Worm (Caenorhabditis elegans) whole organism, early embryonic: ENCODE data around the gene npr-19.

Source experiments
- B0310.2 ChIP-seq: sonication (generic microtip); optimal IDR thresholded peaks from 2 replicates; lab custom pipeline; 2016; ENCODE audit warnings: mild to moderate bottlenecking, missing genetic modification characterization, missing compliant biosample characterization
- F13C5.2 ChIP-seq: sonication (generic microtip); optimal IDR thresholded peaks from 2 replicates; lab custom pipeline; 2017; ENCODE audit warnings: mild to moderate bottlenecking, missing genetic modification characterization, inconsistent platforms, missing compliant biosample characterization
- ama-1 ChIP-seq: fragments of 150-350 bp; optimal IDR thresholded peaks from 2 replicates; lab custom pipeline; 2014
- ceh-36 ChIP-seq: sonication (generic microtip); optimal IDR thresholded peaks from 2 replicates; lab custom pipeline; 2016; ENCODE audit warnings: missing genetic modification characterization, inconsistent platforms, missing compliant biosample characterization
- flt-1 ChIP-seq: fragments of 200-800 bp; sonication (Bioruptor generic); IDR thresholded peaks from 2 replicates; pipeline ENCODE4 v1.3.6; 2022; ENCODE audit warnings: missing genetic modification characterization, missing compliant biosample characterization
- hmbx-1 ChIP-seq: sonication (generic microtip); optimal IDR thresholded peaks from 2 replicates; lab custom pipeline; 2016; ENCODE audit warnings: mild to moderate bottlenecking, missing genetic modification characterization, missing compliant biosample characterization
- hmg-4 ChIP-seq: fragments of 200-800 bp; sonication (Bioruptor generic); optimal IDR thresholded peaks from 2 replicates; lab custom pipeline; 2018; ENCODE audit warnings: mild to moderate bottlenecking, missing genetic modification characterization, missing compliant biosample characterization
- pes-1 ChIP-seq: fragments of 200-800 bp; sonication (Bioruptor generic); IDR thresholded peaks from 2 replicates; pipeline ENCODE4 v1.3.6; 2022; ENCODE audit warnings: missing genetic modification reagents, missing genetic modification characterization, missing compliant biosample characterization
- scrt-1 ChIP-seq: fragments of 200-800 bp; sonication (Bioruptor generic); IDR thresholded peaks from 2 replicates; pipeline ENCODE4 v1.3.6; 2022; ENCODE audit warnings: missing genetic modification characterization, missing compliant biosample characterization
- tra-4 ChIP-seq: sonication (generic microtip); optimal IDR thresholded peaks from 2 replicates; lab custom pipeline; 2017; ENCODE audit warnings: missing genetic modification characterization, missing compliant biosample characterization

DNA sequence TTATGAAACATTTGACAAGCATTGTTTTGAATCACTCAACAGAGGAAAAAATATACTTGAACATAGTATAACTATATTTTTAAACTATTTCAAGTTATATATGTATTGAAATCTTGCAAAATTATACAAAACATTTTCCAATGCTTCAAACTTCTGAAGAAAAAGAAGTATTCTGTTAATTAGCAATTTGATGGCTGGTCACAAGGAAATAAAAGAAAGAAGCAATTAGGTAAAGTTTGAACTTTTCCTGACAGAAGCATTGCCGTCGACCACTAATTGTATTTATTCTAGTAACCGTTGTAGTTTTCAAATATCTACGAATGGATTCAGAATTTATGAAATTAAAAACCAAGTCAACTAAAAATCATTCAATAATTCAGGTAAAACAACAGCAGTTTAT is 46.9 kb downstream of the npr-19 start:
- TF ChIP-seq scrt-1 (GFP tag; lab: Robert Waterston, UW) (no peak), F13C5.2 (no peak), ama-1 (lab: Kevin White, UChicago) (no peak), pes-1 (no peak), flt-1 (GFP tag; lab: Robert Waterston, UW) (no peak), hmg-4 (no peak), hmbx-1 (tag; lab: Kevin White, UChicago) (no peak), ceh-36 (tag; lab: Kevin White, UChicago) (no peak), tra-4 (tag; lab: Kevin White, UChicago) (no peak), B0310.2 (tag; lab: Kevin White, UChicago) (no peak)
